Worm (Caenorhabditis elegans) whole organism, L3 larva: ENCODE data around the gene F53C3.4.

Experiments
- R02D3.7 ChIP-seq: fragments of 150-350 bp; optimal IDR thresholded peaks from 2 replicates; lab custom pipeline; 2014; ENCODE audit warnings: missing biosample characterization, missing genetic modification characterization
- ZK546.5 ChIP-seq: sonication (generic microtip); optimal IDR thresholded peaks from 2 replicates; lab custom pipeline; 2017; ENCODE audit warnings: missing biosample characterization, missing genetic modification characterization
- aly-2 ChIP-seq: fragments of 150-350 bp; optimal IDR thresholded peaks from 2 replicates; lab custom pipeline; 2014; ENCODE audit warnings: missing biosample characterization, missing genetic modification characterization
- ama-1 ChIP-seq: fragments of 150-350 bp; optimal IDR thresholded peaks from 2 replicates; lab custom pipeline; 2018
- ceh-16 ChIP-seq: sonication (generic microtip); optimal IDR thresholded peaks from 2 replicates; lab custom pipeline; 2017; ENCODE audit warnings: missing biosample characterization, missing genetic modification characterization
- ceh-28 ChIP-seq: fragments of 150-350 bp; optimal IDR thresholded peaks from 2 replicates; lab custom pipeline; 2014; ENCODE audit warnings: missing biosample characterization, missing genetic modification reagents, missing genetic modification characterization
- ceh-82 ChIP-seq: fragments of 150-350 bp; optimal IDR thresholded peaks from 2 replicates; lab custom pipeline; 2014; ENCODE audit warnings: missing biosample characterization, missing genetic modification characterization
- ceh-9 ChIP-seq: sonication (generic microtip); optimal IDR thresholded peaks from 2 replicates; lab custom pipeline; 2018; ENCODE audit warnings: missing biosample characterization, missing genetic modification characterization
- daf-12 ChIP-seq: fragments of 150-350 bp; optimal IDR thresholded peaks from 2 replicates; lab custom pipeline; 2014; ENCODE audit warnings: missing biosample characterization, missing genetic modification reagents, missing genetic modification characterization
- egl-27 ChIP-seq: sonication (generic microtip); optimal IDR thresholded peaks from 4 replicates; lab custom pipeline; 2017; ENCODE audit warnings: missing biosample characterization, missing genetic modification reagents, missing genetic modification characterization
- egl-5 ChIP-seq: fragments of 150-350 bp; optimal IDR thresholded peaks from 2 replicates; lab custom pipeline; 2017; ENCODE audit warnings: missing biosample characterization, missing genetic modification reagents, missing genetic modification characterization, inconsistent platforms
- elt-1 ChIP-seq: fragments of 150-350 bp; optimal IDR thresholded peaks from 2 replicates; lab custom pipeline; 2014; ENCODE audit warnings: missing biosample characterization, missing genetic modification characterization
- elt-2 ChIP-seq: sonication (generic microtip); optimal IDR thresholded peaks from 2 replicates; lab custom pipeline; 2016; ENCODE audit warnings: missing genetic modification reagents, mild to moderate bottlenecking, missing genetic modification characterization, missing compliant biosample characterization
- eor-1 ChIP-seq, 2 experiments: fragments of 150-350 bp; optimal IDR thresholded peaks; 2 replicates each; lab custom pipeline; 2014 to 2018; ENCODE audit warnings: missing biosample characterization in 2 of 2, missing genetic modification characterization in 2 of 2
- fkh-10 ChIP-seq: sonication (generic microtip); optimal IDR thresholded peaks from 2 replicates; lab custom pipeline; 2017; ENCODE audit warnings: missing biosample characterization, missing genetic modification reagents, missing genetic modification characterization
- fkh-2 ChIP-seq: fragments of 150-350 bp; optimal IDR thresholded peaks from 2 replicates; lab custom pipeline; 2014; ENCODE audit warnings: missing biosample characterization, missing genetic modification reagents, missing genetic modification characterization
- hmg-11 ChIP-seq: sonication (generic microtip); optimal IDR thresholded peaks from 2 replicates; lab custom pipeline; 2016; ENCODE audit warnings: missing genetic modification characterization, missing compliant biosample characterization
- jun-1 ChIP-seq: fragments of 150-350 bp; optimal IDR thresholded peaks from 2 replicates; lab custom pipeline; 2014; ENCODE audit warnings: missing biosample characterization, missing genetic modification reagents, missing genetic modification characterization
- lin-15B ChIP-seq: fragments of 150-350 bp; optimal IDR thresholded peaks from 2 replicates; lab custom pipeline; 2014; ENCODE audit warnings: missing biosample characterization, missing genetic modification characterization
- lin-39 ChIP-seq: fragments of 150-350 bp; optimal IDR thresholded peaks from 2 replicates; lab custom pipeline; 2018; ENCODE audit warnings: missing biosample characterization, missing genetic modification reagents, missing genetic modification characterization
- lsy-12 ChIP-seq: sonication (generic microtip); optimal IDR thresholded peaks from 2 replicates; lab custom pipeline; 2016; ENCODE audit warnings: mild to moderate bottlenecking, missing genetic modification characterization, missing compliant biosample characterization
- mdl-1 ChIP-seq: fragments of 150-350 bp; optimal IDR thresholded peaks from 2 replicates; lab custom pipeline; 2014; ENCODE audit warnings: missing biosample characterization, missing genetic modification characterization
- mml-1 ChIP-seq: fragments of 150-350 bp; sonication (generic microtip); optimal IDR thresholded peaks from 3 replicates; lab custom pipeline; 2014; ENCODE audit warnings: missing biosample characterization, missing genetic modification characterization
- nfya-1 ChIP-seq: sonication (generic microtip); optimal IDR thresholded peaks from 2 replicates; lab custom pipeline; 2017; ENCODE audit warnings: missing genetic modification characterization, mild to moderate bottlenecking, missing compliant biosample characterization, antibody characterized with exemption, moderate library complexity; ENCODE audit not compliant: insufficient read depth
- nhr-11 ChIP-seq: fragments of 150-350 bp; optimal IDR thresholded peaks from 2 replicates; lab custom pipeline; 2014; ENCODE audit warnings: missing biosample characterization, missing genetic modification characterization
- nhr-12 ChIP-seq: fragments of 150-350 bp; optimal IDR thresholded peaks from 2 replicates; lab custom pipeline; 2014; ENCODE audit warnings: missing biosample characterization, missing genetic modification characterization
- nhr-23 ChIP-seq: fragments of 150-350 bp; optimal IDR thresholded peaks from 2 replicates; lab custom pipeline; 2014; ENCODE audit warnings: missing biosample characterization, missing genetic modification reagents, missing genetic modification characterization
- nhr-237 ChIP-seq: fragments of 150-350 bp; optimal IDR thresholded peaks from 2 replicates; lab custom pipeline; 2014; ENCODE audit warnings: missing biosample characterization, missing genetic modification characterization
- nhr-25 ChIP-seq: sonication (generic microtip); optimal IDR thresholded peaks from 2 replicates; lab custom pipeline; 2017; ENCODE audit warnings: missing biosample characterization, missing genetic modification characterization
- nhr-28 ChIP-seq: fragments of 150-350 bp; optimal IDR thresholded peaks from 2 replicates; lab custom pipeline; 2014; ENCODE audit warnings: missing biosample characterization, missing genetic modification characterization
- nhr-43 ChIP-seq: sonication (generic microtip); optimal IDR thresholded peaks from 2 replicates; lab custom pipeline; 2016; ENCODE audit warnings: mild to moderate bottlenecking, missing genetic modification characterization, missing compliant biosample characterization; ENCODE audit not compliant: poor library complexity, severe bottlenecking
- nhr-67 ChIP-seq: fragments of 150-350 bp; optimal IDR thresholded peaks from 2 replicates; lab custom pipeline; 2014; ENCODE audit warnings: missing biosample characterization, missing genetic modification characterization
- nhr-76 ChIP-seq: fragments of 150-350 bp; sonication (generic microtip); optimal IDR thresholded peaks from 5 replicates; lab custom pipeline; 2014; ENCODE audit warnings: missing biosample characterization, missing genetic modification characterization
- nhr-77 ChIP-seq: fragments of 150-350 bp; optimal IDR thresholded peaks from 2 replicates; lab custom pipeline; 2014; ENCODE audit warnings: missing biosample characterization, missing genetic modification characterization
- pha-4 ChIP-seq: fragments of 150-350 bp; optimal IDR thresholded peaks from 2 replicates; lab custom pipeline; 2014; ENCODE audit warnings: missing biosample characterization, missing genetic modification reagents, missing genetic modification characterization
- pqm-1 ChIP-seq: fragments of 150-350 bp; optimal IDR thresholded peaks from 2 replicates; lab custom pipeline; 2017; ENCODE audit warnings: missing biosample characterization, missing genetic modification characterization, inconsistent platforms
- skn-1 ChIP-seq: fragments of 150-350 bp; optimal IDR thresholded peaks from 2 replicates; lab custom pipeline; 2014; ENCODE audit warnings: missing biosample characterization, missing genetic modification characterization
- snpc-4 ChIP-seq: fragments of 150-350 bp; optimal IDR thresholded peaks from 2 replicates; lab custom pipeline; 2014; ENCODE audit warnings: missing biosample characterization, missing genetic modification characterization
- tbx-2 ChIP-seq: sonication (generic microtip); optimal IDR thresholded peaks from 2 replicates; lab custom pipeline; 2016; ENCODE audit warnings: mild to moderate bottlenecking, missing genetic modification characterization, missing compliant biosample characterization
- unc-39 ChIP-seq: sonication (generic microtip); optimal IDR thresholded peaks from 4 replicates; lab custom pipeline; 2017; ENCODE audit warnings: missing biosample characterization, missing genetic modification characterization
- unc-62 ChIP-seq: fragments of 150-350 bp; sonication (generic microtip); optimal IDR thresholded peaks from 4 replicates; lab custom pipeline; 2014; ENCODE audit warnings: missing biosample characterization, missing genetic modification reagents, missing genetic modification characterization
- ztf-11 ChIP-seq: fragments of 150-350 bp; optimal IDR thresholded peaks from 2 replicates; lab custom pipeline; 2014; ENCODE audit warnings: missing biosample characterization, missing genetic modification characterization

The F53C3.4 gene

ce11 chrII:3891124-3891523, 10.1 kb upstream of the F53C3.4 start, which contains the start of gene F53C3.8:
TSS of gene F53C3.8 (plus strand) at chrII:3891424.
- no peak for TF ChIP-seq nhr-43 (tag; lab: Kevin White, UChicago)
- no peak for TF ChIP-seq pha-4 (tag; lab: Kevin White, UChicago)
- TF ChIP-seq snpc-4 (tag; lab: Kevin White, UChicago): no peak
- no peak for TF ChIP-seq hmg-11 (tag; lab: Kevin White, UChicago)
- no peak for TF ChIP-seq unc-62 (GFP tag; lab: Kevin White, UChicago)
- TF ChIP-seq unc-39: no peak
- no peak for TF ChIP-seq skn-1 (tag; lab: Kevin White, UChicago)

- TF ChIP-seq nhr-43 (tag; lab: Kevin White, UChicago) (no peak), ceh-28 (tag; lab: Kevin White, UChicago) (no peak), skn-1 (tag; lab: Kevin White, UChicago) (no peak), mdl-1 (tag; lab: Kevin White, UChicago) (no peak), daf-12 (tag; lab: Kevin White, UChicago) (no peak), nhr-23 (no peak), nhr-76 (tag; lab: Kevin White, UChicago) (no peak), ztf-11 (tag; lab: Kevin White, UChicago) (no peak)
Measured at ce11 chrII:3893911-3894310, 7.3 kb upstream of the F53C3.4 start.

ce11 chrII:3894755-3895154, 6.5 kb upstream of the F53C3.4 start, which contains the start of gene F53C3.7:
TSS of gene F53C3.7 (plus strand) at chrII:3895055.
- TF ChIP-seq lin-39 (no peak), egl-5 (tag; lab: Kevin White, UChicago) (no peak), nhr-23 (no peak), nhr-11 (tag; lab: Kevin White, UChicago) (no peak), lin-15B (tag; lab: Kevin White, UChicago) (no peak), ceh-28 (tag; lab: Kevin White, UChicago) (no peak), nhr-43 (tag; lab: Kevin White, UChicago) (no peak), fkh-10 (GFP tag; lab: Kevin White, UChicago) (no peak), jun-1 (no peak), nhr-12 (tag; lab: Kevin White, UChicago) (no peak), eor-1 (tag; optimal IDR thresholded peaks at IDR 0.05; lab: Kevin White, UChicago) (no peak), daf-12 (tag; lab: Kevin White, UChicago) (no peak), pha-4 (tag; lab: Kevin White, UChicago) (no peak), ceh-82 (no peak), egl-27 (no peak), nhr-28 (no peak), mml-1 (no peak), nhr-76 (tag; lab: Kevin White, UChicago) (no peak), ceh-9 (no peak), nhr-77 (no peak)

- peak; percentile 38 for TF ChIP-seq ceh-28 (tag; lab: Kevin White, UChicago)
- TF ChIP-seq pha-4 (tag; lab: Kevin White, UChicago): peak; percentile 52
- no peak for TF ChIP-seq nhr-67 (tag; lab: Kevin White, UChicago)
- TF ChIP-seq nhr-23: peak; percentile 23
- TF ChIP-seq nhr-43 (tag; lab: Kevin White, UChicago): peak; percentile 1
- peak; percentile 13 for TF ChIP-seq egl-5 (tag; lab: Kevin White, UChicago)
- TF ChIP-seq snpc-4 (tag; lab: Kevin White, UChicago): no peak
- TF ChIP-seq nfya-1 (tag; lab: Kevin White, UChicago): peak; percentile 61
Measured at ce11 chrII:3896920-3897319, 4.3 kb upstream of the F53C3.4 start.

ce11 chrII:3897758-3898494, 3.3 kb upstream of the F53C3.4 start, which contains the start of gene F53C3.6:
TSS of gene F53C3.6 (plus strand) at chrII:3898142.
- TF ChIP-seq elt-2 (tag; lab: Kevin White, UChicago) (peak; percentile 44), ama-1 (lab: Kevin White, UChicago) (no peak), aly-2 (no peak), skn-1 (tag; lab: Kevin White, UChicago) (no peak), elt-1 (tag; lab: Kevin White, UChicago) (no peak), ceh-82 (no peak), nhr-237 (tag; lab: Kevin White, UChicago) (no peak), hmg-11 (tag; lab: Kevin White, UChicago) (no peak), fkh-2 (no peak), ceh-16 (no peak), nhr-25 (peak; percentile 42), R02D3.7 (tag; lab: Kevin White, UChicago) (no peak), unc-39 (no peak), tbx-2 (tag; lab: Kevin White, UChicago) (no peak), daf-12 (tag; lab: Kevin White, UChicago) (no peak), lin-39 (peak; percentile 4), nhr-43 (tag; lab: Kevin White, UChicago) (no peak), ZK546.5 (no peak), jun-1 (peak; percentile 33), unc-62 (GFP tag; lab: Kevin White, UChicago) (no peak), nhr-76 (tag; lab: Kevin White, UChicago) (no peak), pqm-1 (tag; lab: Kevin White, UChicago) (peak; percentile 16), nhr-77 (no peak), ceh-9 (no peak), lsy-12 (tag; lab: Kevin White, UChicago) (no peak)
